Fruit fly (Drosophila melanogaster) whole organism: Measurements from ENCODE around the gene CG3434.

Experiments
- CG8478 ChIP-seq: fragments of >200 bp; optimal IDR thresholded peaks from 2 replicates; lab custom pipeline; 2018; ENCODE audit warnings: inconsistent platforms
- Dll ChIP-seq: fragments of >200 bp; optimal IDR thresholded peaks from 2 replicates; lab custom pipeline; 2017
- pan ChIP-seq: fragments of >200 bp; optimal IDR thresholded peaks from 2 replicates; lab custom pipeline; 2017
- psq ChIP-seq: fragments of >200 bp; optimal IDR thresholded peaks from 2 replicates; lab custom pipeline; 2017
- usp ChIP-seq: fragments of >200 bp; optimal IDR thresholded peaks from 2 replicates; lab custom pipeline; 2017; ENCODE audit warnings: missing biosample characterization, missing genetic modification characterization, mixed read lengths

DNA sequence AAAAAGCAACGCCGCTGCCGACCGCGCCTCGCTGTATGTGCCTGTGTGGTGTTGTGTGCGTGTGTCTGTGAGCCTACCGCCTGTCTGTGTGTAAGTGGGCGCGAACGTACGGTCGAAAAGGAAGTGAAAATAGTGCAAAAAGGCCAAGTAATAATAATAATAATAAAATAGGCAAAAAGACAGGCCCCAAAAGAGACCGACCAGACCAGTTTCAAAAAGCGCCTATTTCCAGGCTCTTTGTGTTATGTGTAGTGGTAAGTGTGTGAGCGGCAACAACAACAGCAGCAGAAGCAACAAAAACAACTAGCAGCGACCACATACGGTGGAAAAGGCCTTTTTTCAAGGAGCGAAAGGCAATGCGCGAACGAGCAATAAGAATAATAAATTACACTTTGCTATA lies 2.2 kb upstream of the CG3434 start:
- no peak for TF ChIP-seq pan (lab: Kevin White, UChicago)
- TF ChIP-seq Dll: no peak
- TF ChIP-seq usp (GFP tag; lab: Kevin White, UChicago): no peak
- no peak for TF ChIP-seq psq (lab: Kevin White, UChicago)
- no peak for TF ChIP-seq CG8478
